Worm (Caenorhabditis elegans) whole organism, L2 larva: ENCODE results near the gene F34D10.4.

ENCODE experiments used
- C34F6.9 ChIP-seq: fragments of 150-350 bp; optimal IDR thresholded peaks from 2 replicates; lab custom pipeline; 2014; ENCODE audit warnings: missing biosample characterization, missing genetic modification characterization
- F13H6.1 ChIP-seq: sonication (generic microtip); optimal IDR thresholded peaks from 2 replicates; lab custom pipeline; 2016; ENCODE audit warnings: missing genetic modification characterization, missing compliant biosample characterization
- R02D3.7 ChIP-seq: fragments of 150-350 bp; optimal IDR thresholded peaks from 2 replicates; lab custom pipeline; 2014; ENCODE audit warnings: missing biosample characterization, missing genetic modification characterization
- Y55F3AM.14 ChIP-seq: fragments of 200-800 bp; sonication (Bioruptor generic); optimal IDR thresholded peaks from 2 replicates; lab custom pipeline; 2018; ENCODE audit warnings: mild to moderate bottlenecking, missing genetic modification characterization, missing compliant biosample characterization
- ZK546.5 ChIP-seq: sonication (generic microtip); optimal IDR thresholded peaks from 2 replicates; lab custom pipeline; 2017; ENCODE audit warnings: missing biosample characterization, missing genetic modification characterization
- alr-1 ChIP-seq: fragments of 150-350 bp; optimal IDR thresholded peaks from 2 replicates; lab custom pipeline; 2014; ENCODE audit warnings: missing biosample characterization, missing genetic modification characterization
- aly-2 ChIP-seq: fragments of 150-350 bp; optimal IDR thresholded peaks from 2 replicates; lab custom pipeline; 2014; ENCODE audit warnings: missing biosample characterization, missing genetic modification characterization
- ama-1 ChIP-seq: fragments of 150-350 bp; optimal IDR thresholded peaks from 2 replicates; lab custom pipeline; 2018; ENCODE audit warnings: inconsistent platforms
- blmp-1 ChIP-seq: sonication (generic microtip); optimal IDR thresholded peaks from 2 replicates; lab custom pipeline; 2017; ENCODE audit warnings: missing genetic modification characterization, mild to moderate bottlenecking, missing compliant biosample characterization, antibody characterized with exemption, moderate library complexity; ENCODE audit not compliant: insufficient read depth
- ceh-16 ChIP-seq: fragments of 150-350 bp; optimal IDR thresholded peaks from 2 replicates; lab custom pipeline; 2014; ENCODE audit warnings: missing biosample characterization, missing genetic modification characterization
- ceh-82 ChIP-seq: fragments of 150-350 bp; optimal IDR thresholded peaks from 2 replicates; lab custom pipeline; 2014; ENCODE audit warnings: missing biosample characterization, missing genetic modification characterization
- crh-2 ChIP-seq: sonication (generic microtip); optimal IDR thresholded peaks from 2 replicates; lab custom pipeline; 2017; ENCODE audit warnings: missing biosample characterization, missing genetic modification characterization
- dmd-4 ChIP-seq: sonication (generic microtip); optimal IDR thresholded peaks from 2 replicates; lab custom pipeline; 2017; ENCODE audit warnings: missing biosample characterization, missing genetic modification characterization
- egl-27 ChIP-seq: sonication (generic microtip); optimal IDR thresholded peaks from 3 replicates; lab custom pipeline; 2017; ENCODE audit warnings: missing biosample characterization, missing genetic modification reagents, missing genetic modification characterization
- elt-1 ChIP-seq: fragments of 150-350 bp; optimal IDR thresholded peaks from 2 replicates; lab custom pipeline; 2014; ENCODE audit warnings: missing biosample characterization, missing genetic modification characterization
- elt-3 ChIP-seq: sonication (generic microtip); optimal IDR thresholded peaks from 2 replicates; lab custom pipeline; 2017; ENCODE audit warnings: missing biosample characterization, missing genetic modification characterization
- fos-1 ChIP-seq: fragments of 150-350 bp; optimal IDR thresholded peaks from 2 replicates; lab custom pipeline; 2014; ENCODE audit warnings: missing biosample characterization, missing genetic modification characterization
- gmeb-1 ChIP-seq: fragments of 150-350 bp; optimal IDR thresholded peaks from 2 replicates; lab custom pipeline; 2014; ENCODE audit warnings: missing biosample characterization, missing genetic modification characterization
- lin-11 ChIP-seq: fragments of 150-350 bp; sonication (generic microtip); optimal IDR thresholded peaks from 2 replicates; lab custom pipeline; 2014; ENCODE audit warnings: missing biosample characterization, missing genetic modification characterization, inconsistent platforms, mixed read lengths
- lin-13 ChIP-seq: fragments of 150-350 bp; optimal IDR thresholded peaks from 2 replicates; lab custom pipeline; 2014; ENCODE audit warnings: missing biosample characterization, missing genetic modification reagents, missing genetic modification characterization
- lin-39 ChIP-seq: fragments of 150-350 bp; optimal IDR thresholded peaks from 2 replicates; lab custom pipeline; 2014; ENCODE audit warnings: missing biosample characterization, missing genetic modification reagents, missing genetic modification characterization
- lsy-2 ChIP-seq, 2 experiments: fragments of 150-350 bp in 1 of 2; sonication (generic microtip) in 1 of 2; optimal IDR thresholded peaks; 2 replicates each; lab custom pipeline; 2014 to 2017; ENCODE audit warnings: missing biosample characterization in 2 of 2, missing genetic modification characterization in 2 of 2
- mab-5 ChIP-seq: fragments of 150-350 bp; optimal IDR thresholded peaks from 2 replicates; lab custom pipeline; 2014; ENCODE audit warnings: missing biosample characterization, missing genetic modification characterization
- mbf-1 ChIP-seq: sonication (generic microtip); optimal IDR thresholded peaks from 2 replicates; lab custom pipeline; 2017; ENCODE audit warnings: missing biosample characterization, missing genetic modification characterization
- mdl-1 ChIP-seq, 2 experiments: fragments of 150-350 bp in 1 of 2; sonication (generic microtip) in 1 of 2; optimal IDR thresholded peaks; 2 replicates each; lab custom pipeline; 2017; ENCODE audit warnings: missing biosample characterization in 2 of 2, missing genetic modification characterization in 2 of 2
- nhr-10 ChIP-seq: sonication (generic microtip); optimal IDR thresholded peaks from 2 replicates; lab custom pipeline; 2017; ENCODE audit warnings: missing biosample characterization, missing genetic modification characterization
- nhr-11 ChIP-seq: fragments of 150-350 bp; optimal IDR thresholded peaks from 2 replicates; lab custom pipeline; 2014; ENCODE audit warnings: missing biosample characterization, missing genetic modification characterization
- nhr-12 ChIP-seq: fragments of 150-350 bp; optimal IDR thresholded peaks from 2 replicates; lab custom pipeline; 2014; ENCODE audit warnings: missing biosample characterization, missing genetic modification characterization
- nhr-129 ChIP-seq: fragments of 150-350 bp; optimal IDR thresholded peaks from 2 replicates; lab custom pipeline; 2014; ENCODE audit warnings: missing biosample characterization, missing genetic modification characterization
- nhr-21 ChIP-seq: fragments of 150-350 bp; optimal IDR thresholded peaks from 2 replicates; lab custom pipeline; 2014; ENCODE audit warnings: missing biosample characterization, missing genetic modification characterization
- nhr-23 ChIP-seq: fragments of 150-350 bp; optimal IDR thresholded peaks from 2 replicates; lab custom pipeline; 2014; ENCODE audit warnings: missing biosample characterization, missing genetic modification reagents, missing genetic modification characterization
- nhr-237 ChIP-seq: fragments of 150-350 bp; optimal IDR thresholded peaks from 2 replicates; lab custom pipeline; 2014; ENCODE audit warnings: missing biosample characterization, missing genetic modification characterization
- nhr-25 ChIP-seq: fragments of 150-350 bp; sonication (generic microtip); optimal IDR thresholded peaks from 3 replicates; lab custom pipeline; 2014; ENCODE audit warnings: missing biosample characterization, missing genetic modification characterization
- nhr-6 ChIP-seq: fragments of 150-350 bp; optimal IDR thresholded peaks from 2 replicates; lab custom pipeline; 2014; ENCODE audit warnings: missing biosample characterization, missing genetic modification characterization
- nhr-77 ChIP-seq: fragments of 150-350 bp; optimal IDR thresholded peaks from 2 replicates; lab custom pipeline; 2014; ENCODE audit warnings: missing biosample characterization, missing genetic modification characterization
- peb-1 ChIP-seq: fragments of 150-350 bp; optimal IDR thresholded peaks from 2 replicates; lab custom pipeline; 2014; ENCODE audit warnings: missing biosample characterization, missing genetic modification characterization
- sem-4 ChIP-seq: fragments of 150-350 bp; optimal IDR thresholded peaks from 2 replicates; lab custom pipeline; 2014; ENCODE audit warnings: missing biosample characterization, missing genetic modification reagents, missing genetic modification characterization
- skn-1 ChIP-seq: sonication (generic microtip); optimal IDR thresholded peaks from 2 replicates; lab custom pipeline; 2017; ENCODE audit warnings: missing biosample characterization, missing genetic modification characterization
- sma-3 ChIP-seq: sonication (generic microtip); optimal IDR thresholded peaks from 2 replicates; lab custom pipeline; 2016; ENCODE audit warnings: missing genetic modification reagents, missing genetic modification characterization, missing compliant biosample characterization
- sma-9 ChIP-seq, 2 experiments: fragments of 150-350 bp in 1 of 2; sonication (generic microtip) in 1 of 2; optimal IDR thresholded peaks; 2 replicates each; lab custom pipeline; 2014 to 2016; ENCODE audit warnings: missing genetic modification characterization in 2 of 2, mild to moderate bottlenecking in 1 of 2, missing biosample characterization in 1 of 2, missing compliant biosample characterization in 1 of 2, missing genetic modification reagents in 1 of 2, moderate library complexity in 1 of 2
- snpc-4 ChIP-seq: fragments of 150-350 bp; optimal IDR thresholded peaks from 2 replicates; lab custom pipeline; 2014; ENCODE audit warnings: missing biosample characterization, missing genetic modification characterization
- unc-39 ChIP-seq: fragments of 150-350 bp; optimal IDR thresholded peaks from 2 replicates; lab custom pipeline; 2014; ENCODE audit warnings: missing biosample characterization, missing genetic modification characterization
- unc-55 ChIP-seq: fragments of 150-350 bp; sonication (generic microtip); optimal IDR thresholded peaks from 3 replicates; lab custom pipeline; 2014; ENCODE audit warnings: missing biosample characterization, missing genetic modification reagents, missing genetic modification characterization
- unc-62 ChIP-seq: fragments of 150-350 bp; optimal IDR thresholded peaks from 2 replicates; lab custom pipeline; 2014; ENCODE audit warnings: missing biosample characterization, missing genetic modification reagents, missing genetic modification characterization
- zag-1 ChIP-seq: fragments of 150-350 bp; optimal IDR thresholded peaks from 2 replicates; lab custom pipeline; 2014; ENCODE audit warnings: missing biosample characterization, missing genetic modification characterization
- ztf-1 ChIP-seq: fragments of 200-800 bp; sonication (Bioruptor generic); conservative IDR thresholded peaks from 2 replicates; pipeline ENCODE4 v1.3.6; 2022; ENCODE audit warnings: missing genetic modification characterization, missing compliant biosample characterization
- ztf-11 ChIP-seq: sonication (generic microtip); optimal IDR thresholded peaks from 2 replicates; lab custom pipeline; 2017; ENCODE audit warnings: missing biosample characterization, missing genetic modification characterization
- ztf-4 ChIP-seq: fragments of 150-350 bp; optimal IDR thresholded peaks from 2 replicates; lab custom pipeline; 2014; ENCODE audit warnings: missing biosample characterization, missing genetic modification characterization

F34D10.4 gene

DNA sequence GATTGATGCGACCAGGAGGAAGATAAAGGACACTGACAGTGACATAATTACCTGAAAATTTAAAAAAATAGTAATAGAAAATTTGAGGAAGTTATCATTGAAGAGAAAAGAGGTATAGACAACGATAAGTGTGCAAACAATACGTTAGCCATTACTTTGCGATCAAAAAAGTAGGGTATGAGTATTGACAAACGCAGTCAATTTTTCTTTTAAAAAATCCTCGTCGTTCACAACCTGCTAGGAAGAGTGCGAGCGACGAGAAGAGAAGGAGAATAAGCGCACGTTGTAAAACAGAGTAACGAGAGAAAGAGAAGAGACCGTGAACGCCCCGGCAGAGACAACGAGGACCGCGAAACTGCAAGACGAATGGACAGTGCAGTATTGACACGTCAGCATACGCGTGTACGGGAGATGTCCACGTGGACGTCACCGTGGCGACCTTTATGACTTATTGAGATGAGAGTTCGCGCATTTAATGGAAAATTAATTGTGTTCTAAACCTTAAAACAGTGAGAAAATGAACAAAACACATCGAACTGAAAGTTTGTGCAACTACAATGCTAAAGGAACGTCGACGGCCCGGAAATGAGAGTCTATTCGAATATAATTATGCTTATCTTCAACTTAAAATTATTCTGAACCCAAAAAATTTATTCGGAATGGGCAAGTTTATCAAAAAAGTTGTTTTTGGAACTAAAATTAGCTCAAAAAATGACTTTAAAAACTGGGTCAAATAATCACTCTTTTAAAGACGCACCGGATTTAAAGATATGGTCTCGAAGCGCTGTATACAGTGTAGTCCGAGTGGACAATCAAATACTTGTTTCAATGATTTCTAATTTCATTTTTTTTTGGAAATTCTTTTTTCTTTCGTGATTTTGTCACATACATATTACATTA is 34.7 kb upstream of the F34D10.4 start, which contains the start of the genes pdi-1 and C14B1.2:
TSS of gene pdi-1 (minus strand) at position 51 of the 900 bp plus-strand sequence.
TSS of gene C14B1.2 (plus strand) at position 850 of the 900 bp plus-strand sequence.
- peak; percentile 21 for TF ChIP-seq unc-55 (GFP tag; lab: Kevin White, UChicago)
- TF ChIP-seq Y55F3AM.14, result no peak
- TF ChIP-seq nhr-23 (tag; lab: Kevin White, UChicago), result no peak
- TF ChIP-seq ceh-16 (tag; lab: Kevin White, UChicago), result no peak
- no peak for TF ChIP-seq lin-13 (GFP tag; lab: Kevin White, UChicago)
- TF ChIP-seq C34F6.9 (tag; lab: Kevin White, UChicago), result peak; percentile 64
- no peak for TF ChIP-seq ztf-4
- no peak for TF ChIP-seq unc-39
- TF ChIP-seq lin-39 (tag; lab: Kevin White, UChicago), result no peak
- no peak for TF ChIP-seq gmeb-1
- TF ChIP-seq elt-3 (tag; lab: Kevin White, UChicago), result no peak
- no peak for TF ChIP-seq nhr-237
- peak; percentile 10 for TF ChIP-seq nhr-25 (tag; lab: Kevin White, UChicago)
- TF ChIP-seq unc-62 (GFP tag; lab: Kevin White, UChicago), result no peak
- no peak for TF ChIP-seq ztf-11 (tag; lab: Kevin White, UChicago)
- TF ChIP-seq mbf-1 (tag; lab: Kevin White, UChicago), result no peak
- no peak for TF ChIP-seq sem-4 (tag; lab: Kevin White, UChicago)
- no peak for TF ChIP-seq dmd-4 (tag; lab: Kevin White, UChicago)
- no peak for TF ChIP-seq peb-1
- TF ChIP-seq snpc-4, result no peak
- TF ChIP-seq R02D3.7, result no peak
- TF ChIP-seq elt-1 (tag; lab: Kevin White, UChicago), result no peak
- no peak for TF ChIP-seq ama-1 (lab: Kevin White, UChicago)
- TF ChIP-seq nhr-21 (tag; lab: Kevin White, UChicago), result peak; percentile 35
- TF ChIP-seq mdl-1 (tag; optimal IDR thresholded peaks at IDR 0.05; lab: Kevin White, UChicago), result peak; percentile 28 to 62
- peak; percentile 11 for TF ChIP-seq sma-9 (GFP tag; optimal IDR thresholded peaks at IDR 0.05; lab: Kevin White, UChicago)
- no peak for TF ChIP-seq sma-9 (tag; optimal IDR thresholded peaks at IDR 0.05; lab: Kevin White, UChicago)
- TF ChIP-seq lsy-2 (tag; optimal IDR thresholded peaks at IDR 0.05; lab: Kevin White, UChicago), result peak in 1 of 2 experiments; percentile 33
- TF ChIP-seq nhr-6, result no peak
- peak; percentile 25 for TF ChIP-seq F13H6.1 (tag; lab: Kevin White, UChicago)
- TF ChIP-seq crh-2 (tag; lab: Kevin White, UChicago), result peak; percentile 92
- peak; percentile 87 for TF ChIP-seq fos-1 (tag; lab: Kevin White, UChicago)
- TF ChIP-seq alr-1, result no peak
- no peak for TF ChIP-seq nhr-11 (tag; lab: Kevin White, UChicago)
- no peak for TF ChIP-seq ztf-1 (GFP tag; lab: Robert Waterston, UW)
- TF ChIP-seq ceh-82 (tag; lab: Kevin White, UChicago), result no peak
- TF ChIP-seq zag-1 (tag; lab: Kevin White, UChicago), result no peak
- TF ChIP-seq nhr-77 (tag; lab: Kevin White, UChicago), result no peak
- TF ChIP-seq nhr-10, result no peak
- peak; percentile 30 for TF ChIP-seq sma-3
- peak; percentile 6 for TF ChIP-seq skn-1
- TF ChIP-seq egl-27 (tag; lab: Kevin White, UChicago), result no peak
- no peak for TF ChIP-seq ZK546.5 (tag; lab: Kevin White, UChicago)
- no peak for TF ChIP-seq aly-2
- TF ChIP-seq lin-11 (tag; lab: Kevin White, UChicago), result no peak
- TF ChIP-seq nhr-129 (tag; lab: Kevin White, UChicago), result peak; percentile 57
- peak; percentile 17 for TF ChIP-seq blmp-1
- no peak for TF ChIP-seq mab-5 (tag; lab: Kevin White, UChicago)
- no peak for TF ChIP-seq nhr-12 (tag; lab: Kevin White, UChicago)
